Worm (Caenorhabditis elegans): ENCODE measurements around the gene ZK666.12.

DNA sequence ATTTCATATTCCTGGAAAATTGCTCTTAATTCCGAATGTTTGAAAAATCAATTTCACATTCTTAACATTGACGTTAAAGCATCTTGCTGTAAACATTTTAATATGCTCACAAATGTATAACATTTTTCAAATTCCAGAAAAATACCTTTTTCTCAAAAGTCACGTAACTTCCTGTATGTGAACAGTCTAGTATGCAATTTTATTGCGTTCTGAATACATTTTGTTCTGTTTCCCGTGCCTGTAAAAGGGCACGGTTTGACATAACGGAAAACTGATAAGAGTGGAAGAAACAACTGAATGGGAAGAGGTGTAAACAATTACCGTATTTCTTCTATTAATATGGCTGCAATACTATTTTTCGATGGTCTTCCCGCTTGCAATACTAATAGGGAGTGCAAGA is 13.1 kb upstream of the ZK666.12 start:
- TF ChIP-seq B0336.3 (GFP tag; IDR thresholded peaks at IDR 0.05) (no peak), pbrm-1 (GFP tag; IDR thresholded peaks at IDR 0.05) (no peak), ceh-40 (GFP tag; IDR thresholded peaks at IDR 0.05) (no peak), rec-8 (tag; optimal IDR thresholded peaks at IDR 0.05) (no peak), lsl-1 (GFP tag; optimal IDR thresholded peaks at IDR 0.05) (no peak), chd-7 (tag; optimal IDR thresholded peaks at IDR 0.05) (no peak)
